Fruit fly (Drosophila melanogaster) whole organism, wandering third instar larva: Measurements from ENCODE around the gene CG33795.

Source experiments
- Abd-B ChIP-seq: fragments of >200 bp; optimal IDR thresholded peaks from 2 replicates; lab custom pipeline; 2017; ENCODE audit warnings: missing biosample characterization, missing genetic modification characterization
- CrebA ChIP-seq: fragments of 200-800 bp; sonication (Bioruptor generic); optimal IDR thresholded peaks from 2 replicates; lab custom pipeline; 2016; ENCODE audit warnings: missing biosample characterization, mild to moderate bottlenecking, missing genetic modification characterization, borderline replicate concordance
- HLH106 ChIP-seq: fragments of 200-800 bp; optimal IDR thresholded peaks from 3 replicates; lab custom pipeline; 2019; ENCODE audit warnings: missing biosample characterization, mild to moderate bottlenecking, missing genetic modification characterization, moderate library complexity
- OdsH ChIP-seq: fragments of 200-800 bp; sonication (Bioruptor generic); optimal IDR thresholded peaks from 2 replicates; lab custom pipeline; 2016; ENCODE audit warnings: missing biosample characterization, mild to moderate bottlenecking, missing genetic modification characterization
- h ChIP-seq: fragments of 200-800 bp; sonication (Bioruptor generic); optimal IDR thresholded peaks from 3 replicates; lab custom pipeline; 2016; ENCODE audit warnings: missing biosample characterization, mild to moderate bottlenecking, missing genetic modification characterization
- psq ChIP-seq: fragments of 200-800 bp; sonication (Bioruptor generic); optimal IDR thresholded peaks from 3 replicates; lab custom pipeline; 2017; ENCODE audit warnings: missing biosample characterization, mild to moderate bottlenecking, missing genetic modification characterization, moderate library complexity

DNA sequence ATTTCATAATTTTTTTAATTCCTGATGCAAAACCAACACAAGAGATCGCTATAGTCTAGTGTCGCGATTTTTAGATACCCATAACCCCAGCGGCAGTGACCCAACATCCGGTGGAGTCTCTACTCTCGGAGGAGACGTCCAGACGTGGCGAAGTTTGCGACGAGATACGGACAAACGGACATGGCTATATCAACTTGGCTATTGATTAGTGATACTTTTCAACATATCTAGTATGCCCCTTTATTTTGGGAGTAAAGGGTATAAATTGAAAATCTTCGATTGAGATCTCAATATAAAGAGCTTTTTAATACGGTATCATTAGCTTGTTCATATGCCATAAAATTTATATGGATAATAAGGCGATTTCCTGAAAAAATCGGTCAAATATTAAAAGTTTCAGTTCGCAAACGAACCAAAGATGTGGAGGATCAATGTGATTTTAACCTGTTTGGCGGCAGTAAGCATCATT, 26.3 kb upstream of the CG33795 start, which contains the start of gene CG33687:
- TF ChIP-seq h (GFP tag; lab: Kevin White, UChicago) (no peak), Abd-B (GFP tag; lab: Kevin White, UChicago) (no peak), OdsH (GFP tag; lab: Kevin White, UChicago) (no peak), CrebA (GFP tag; lab: Kevin White, UChicago) (no peak), HLH106 (no peak), psq (GFP tag; lab: Kevin White, UChicago) (no peak)
